Fruit fly (Drosophila melanogaster): ENCODE results near the gene CG14570.

Gene CG14570

DNA sequence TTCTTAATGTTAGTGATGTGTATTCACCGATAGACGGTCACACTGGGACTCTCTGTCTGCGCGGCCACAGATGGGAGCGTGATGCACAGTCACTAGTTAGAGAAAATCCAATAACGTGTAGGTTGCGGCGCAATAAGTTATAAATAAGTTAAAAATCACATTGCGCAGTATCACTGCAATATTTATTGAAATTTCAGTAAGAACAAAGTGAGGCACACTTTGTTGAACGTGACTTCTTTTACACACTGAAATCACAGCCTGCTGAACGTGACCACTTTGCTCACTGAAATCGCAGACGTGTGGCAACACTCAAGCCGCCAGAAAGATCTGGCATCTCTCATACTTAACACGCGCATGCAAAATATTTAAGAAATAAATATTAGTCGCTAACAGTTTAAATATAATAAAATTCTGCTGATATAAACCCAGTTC is 1.6 kb downstream of the CG14570 start, which contains the start of the genes CG11247 and Polr2H (continued):
- peak; percentile 92 for TF ChIP-seq ems (GFP tag; optimal IDR thresholded peaks at IDR 0.05)
- peak; percentile 60 for TF ChIP-seq Dref (GFP tag; IDR thresholded peaks at IDR 0.05)
- TF ChIP-seq CG17186 (GFP tag; optimal IDR thresholded peaks at IDR 0.05), result peak; percentile 97
- peak; percentile 61 for TF ChIP-seq onecut (GFP tag; IDR thresholded peaks at IDR 0.05)
- peak; percentile 86 for TF ChIP-seq wor (GFP tag; IDR thresholded peaks at IDR 0.05)
- TF ChIP-seq CG5180 (GFP tag; optimal IDR thresholded peaks at IDR 0.05), result peak; percentile 12
- TF ChIP-seq z (GFP tag; IDR thresholded peaks at IDR 0.05), result 0 out of 3 replicates have a peak, but pooled peaks have one; percentile 34
- peak; percentile 42; the same call in 1 of the 2 replicates for TF ChIP-seq bbx (GFP tag; IDR thresholded peaks at IDR 0.05; ENCODE audit: partially characterized antibody)
- TF ChIP-seq peb (GFP tag; IDR thresholded peaks at IDR 0.05), result peak; percentile 77
- peak; percentile 77 for TF ChIP-seq Dek (tag; optimal IDR thresholded peaks at IDR 0.05)
- peak; percentile 49 for TF ChIP-seq CG17385 (GFP tag; optimal IDR thresholded peaks at IDR 0.05)
- peak; percentile 92 for TF ChIP-seq CG11093 (GFP tag; IDR thresholded peaks at IDR 0.05)
- TF ChIP-seq E2f2 (GFP tag; IDR thresholded peaks at IDR 0.05), result peak; percentile 59
- TF ChIP-seq CG32767 (GFP tag; IDR thresholded peaks at IDR 0.05), result peak; percentile 77; the same call in 1 of the 2 replicates
- TF ChIP-seq CG4404 (GFP tag; IDR thresholded peaks at IDR 0.05), result peak; percentile 95
- TF ChIP-seq p53 (GFP tag; optimal IDR thresholded peaks at IDR 0.05), result peak; percentile 87
- peak; percentile 38; the same call in 1 of the 2 replicates for TF ChIP-seq Awh (GFP tag; IDR thresholded peaks at IDR 0.05)
- peak; percentile 85 for TF ChIP-seq zen (tag; optimal IDR thresholded peaks at IDR 0.05)
- peak; percentile 95 for TF ChIP-seq CG8944 (GFP tag; optimal IDR thresholded peaks at IDR 0.05)
- peak; percentile 73 for TF ChIP-seq B-H2 (GFP tag; optimal IDR thresholded peaks at IDR 0.05)
- TF ChIP-seq YL-1 (GFP tag; optimal IDR thresholded peaks at IDR 0.05), result peak; percentile 81
- TF ChIP-seq caup (GFP tag; optimal IDR thresholded peaks at IDR 0.05; ENCODE audit: severe bottlenecking), result peak; percentile 77
- TF ChIP-seq Dfd (GFP tag; optimal IDR thresholded peaks at IDR 0.05), result no peak
- TF ChIP-seq Ada2b (GFP tag; IDR thresholded peaks at IDR 0.05), result peak; percentile 88
- peak; percentile 79 for TF ChIP-seq Meics (GFP tag; optimal IDR thresholded peaks at IDR 0.05)
- TF ChIP-seq CG7928 (GFP tag; optimal IDR thresholded peaks at IDR 0.05), result peak; percentile 55
- TF ChIP-seq CG30020 (tag; optimal IDR thresholded peaks at IDR 0.05), result peak; percentile 88
- TF ChIP-seq ftz-f1 (GFP tag; optimal IDR thresholded peaks at IDR 0.05), result peak; percentile 50
- peak; percentile 87 for TF ChIP-seq NfI (GFP tag; optimal IDR thresholded peaks at IDR 0.05)
- peak; percentile 54 for TF ChIP-seq CG10274 (GFP tag; optimal IDR thresholded peaks at IDR 0.05)
- peak; percentile 73 for TF ChIP-seq unc-4 (GFP tag; IDR thresholded peaks at IDR 0.05; ENCODE audit: partially characterized antibody)
- TF ChIP-seq row (GFP tag; IDR thresholded peaks at IDR 0.05), result peak; percentile 99
- TF ChIP-seq CoRest (tag; optimal IDR thresholded peaks at IDR 0.05), result peak; percentile 93
- TF ChIP-seq H15 (GFP tag; IDR thresholded peaks at IDR 0.05), result peak; percentile 91
- TF ChIP-seq CG7372 (GFP tag; IDR thresholded peaks at IDR 0.05), result peak; percentile 93
- peak; percentile 96 for TF ChIP-seq shn (GFP tag; optimal IDR thresholded peaks at IDR 0.05)
- TF ChIP-seq CG10209 (GFP tag; optimal IDR thresholded peaks at IDR 0.05), result peak; percentile 86
- TF ChIP-seq CG16779 (GFP tag; IDR thresholded peaks at IDR 0.05), result peak; percentile 63
- TF ChIP-seq CkIIα-i1 (GFP tag; IDR thresholded peaks at IDR 0.05), result peak; percentile 41; the same call in 1 of the 2 replicates
- TF ChIP-seq TFAM (GFP tag; optimal IDR thresholded peaks at IDR 0.05), result peak; percentile 32
- TF ChIP-seq Dip3 (GFP tag; optimal IDR thresholded peaks at IDR 0.05), result peak; percentile 96
- no peak for TF ChIP-seq pita (GFP tag; optimal IDR thresholded peaks at IDR 0.05)
- TF ChIP-seq Dad (GFP tag; optimal IDR thresholded peaks at IDR 0.05), result peak; percentile 94
- TF ChIP-seq bab2 (GFP tag; optimal IDR thresholded peaks at IDR 0.05), result peak; percentile 95
- TF ChIP-seq eve (GFP tag; optimal IDR thresholded peaks at IDR 0.05), result peak in 1 of 2 experiments; percentile 77
- peak; percentile 81 for TF ChIP-seq CG5245 (GFP tag; optimal IDR thresholded peaks at IDR 0.05)
- TF ChIP-seq MBD-R2 (GFP tag; IDR thresholded peaks at IDR 0.05), result peak; percentile 94
- peak; percentile 44 for TF ChIP-seq CG8281 (tag; optimal IDR thresholded peaks at IDR 0.05)
- peak; percentile 25; the same call in 1 of the 3 replicates for TF ChIP-seq CG7963 (GFP tag; IDR thresholded peaks at IDR 0.05; ENCODE audit: partially characterized antibody)
- peak; percentile 94 for TF ChIP-seq sob (GFP tag; IDR thresholded peaks at IDR 0.05)
- TF ChIP-seq Xrp1 (GFP tag; IDR thresholded peaks at IDR 0.05), result peak; percentile 89
